Worm (Caenorhabditis elegans): Measurements from ENCODE around the gene T06A1.1.

T06A1.1 gene

DNA sequence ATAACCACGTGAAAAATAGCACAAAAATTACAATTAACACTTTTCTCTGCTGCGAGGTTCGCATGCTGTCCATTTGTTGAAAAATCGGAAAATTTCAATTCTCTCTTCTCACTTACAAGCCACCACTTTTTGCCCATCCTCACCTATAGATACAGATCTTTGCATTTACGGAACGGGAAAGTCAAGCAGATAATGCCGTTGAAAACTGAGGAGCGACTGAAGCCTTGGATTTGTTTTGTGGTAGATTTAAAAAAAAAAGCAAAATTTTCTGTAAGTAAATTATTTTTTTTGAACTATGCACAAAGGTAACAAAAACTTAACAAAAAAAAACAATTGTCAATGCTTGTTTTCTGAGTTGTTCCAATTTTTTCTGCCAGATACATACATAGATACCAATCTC is at the start of gene T06A1.1:
TSS of gene T06A1.1 (minus strand) at position 101 of the 400 bp plus-strand sequence.
- TF ChIP-seq unc-86 (tag; optimal IDR thresholded peaks at IDR 0.05) (no peak), pqm-1 (tag; optimal IDR thresholded peaks at IDR 0.05) (no peak), elt-4 (tag; optimal IDR thresholded peaks at IDR 0.05) (no peak), dmd-4 (tag; optimal IDR thresholded peaks at IDR 0.05; ENCODE audit: borderline replicate concordance) (no peak), Y22D7AL.16 (tag; optimal IDR thresholded peaks at IDR 0.05) (no peak), ceh-2 (tag; optimal IDR thresholded peaks at IDR 0.05) (no peak), hlh-6 (tag; optimal IDR thresholded peaks at IDR 0.05) (no peak), T23F11.4 (GFP tag; optimal IDR thresholded peaks at IDR 0.05) (no peak), madf-2 (tag; optimal IDR thresholded peaks at IDR 0.05) (no peak), hlh-30 (tag; optimal IDR thresholded peaks at IDR 0.05; ENCODE audit: insufficient read depth) (no peak), ceh-9 (tag; optimal IDR thresholded peaks at IDR 0.05) (no peak), ref-2 (tag; optimal IDR thresholded peaks at IDR 0.05) (no peak), ceh-45 (GFP tag; IDR thresholded peaks at IDR 0.05) (no peak), che-1 (tag; optimal IDR thresholded peaks at IDR 0.05) (no peak)

DNA sequence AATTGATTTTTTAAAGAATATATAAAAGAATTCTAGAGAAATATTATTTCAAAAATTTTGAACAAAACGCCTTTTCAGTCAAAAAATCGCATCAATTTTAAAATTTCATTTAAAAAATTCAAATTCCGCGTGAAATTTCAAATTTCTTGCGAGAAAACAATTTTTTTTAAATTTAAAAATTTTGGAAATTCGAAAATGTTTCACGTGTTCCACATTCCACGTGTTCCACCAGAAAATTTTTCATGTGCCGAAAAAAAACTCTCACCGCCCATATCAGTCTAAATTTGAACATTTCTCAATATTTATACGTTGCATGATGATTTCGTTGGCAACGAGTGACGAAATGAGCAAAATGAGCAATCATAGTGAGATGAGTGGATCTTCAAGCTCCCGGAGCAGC is 49.7 kb upstream of the T06A1.1 start, which contains the start of gene fbxa-201:
TSS of gene fbxa-201 (plus strand) at position 301 of the 400 bp plus-strand sequence.
- TF ChIP-seq K02D7.2 (tag; optimal IDR thresholded peaks at IDR 0.05) (no peak), sox-2 (GFP tag; IDR thresholded peaks at IDR 0.05) (no peak), pag-3 (tag; optimal IDR thresholded peaks at IDR 0.05; ENCODE audit: borderline replicate concordance) (no peak), hlh-6 (tag; optimal IDR thresholded peaks at IDR 0.05) (no peak), pax-1 (tag; optimal IDR thresholded peaks at IDR 0.05) (no peak), pha-2 (tag; optimal IDR thresholded peaks at IDR 0.05) (no peak), ceh-2 (tag; optimal IDR thresholded peaks at IDR 0.05) (no peak), tbx-7 (tag; optimal IDR thresholded peaks at IDR 0.05) (no peak), pat-9 (tag; optimal IDR thresholded peaks at IDR 0.05) (no peak), unc-86 (tag; optimal IDR thresholded peaks at IDR 0.05) (no peak), C08G9.2 (tag; optimal IDR thresholded peaks at IDR 0.05) (no peak), hlh-15 (tag; optimal IDR thresholded peaks at IDR 0.05) (no peak), ceh-24 (tag; optimal IDR thresholded peaks at IDR 0.05) (no peak), lim-6 (tag; optimal IDR thresholded peaks at IDR 0.05) (no peak), hlh-8 (tag; optimal IDR thresholded peaks at IDR 0.05) (no peak), pha-4 (tag; optimal IDR thresholded peaks at IDR 0.05) (no peak), hlh-30 (tag; optimal IDR thresholded peaks at IDR 0.05; ENCODE audit: insufficient read depth) (no peak), sdc-2 (tag; optimal IDR thresholded peaks at IDR 0.05) (no peak), ceh-9 (tag; optimal IDR thresholded peaks at IDR 0.05) (no peak), fkh-6 (tag; optimal IDR thresholded peaks at IDR 0.05) (no peak)

DNA sequence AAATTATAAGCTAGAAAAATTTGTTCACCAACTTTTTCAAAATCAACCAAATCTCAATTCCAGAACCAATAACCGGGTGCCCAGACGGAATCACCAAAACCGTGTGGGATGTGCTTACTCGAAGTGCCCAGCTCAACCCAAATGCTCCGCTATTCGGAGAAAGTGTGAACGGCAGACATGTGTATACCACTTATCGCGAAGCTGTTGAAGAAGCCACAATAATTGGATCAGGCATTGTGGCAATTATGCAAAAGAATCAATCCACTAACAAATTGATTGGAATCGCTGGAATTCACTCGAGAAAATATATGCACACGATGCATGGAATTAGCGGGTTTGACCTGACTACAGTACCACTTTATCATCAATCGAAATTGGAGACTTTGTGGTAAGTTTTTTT is 44.3 kb upstream of the T06A1.1 start:
- TF ChIP-seq ceh-48 (tag; optimal IDR thresholded peaks at IDR 0.05) (no peak), gmeb-2 (tag; optimal IDR thresholded peaks at IDR 0.05) (no peak), hlh-8 (tag; optimal IDR thresholded peaks at IDR 0.05) (no peak), pha-2 (tag; optimal IDR thresholded peaks at IDR 0.05) (no peak), mec-3 (tag; optimal IDR thresholded peaks at IDR 0.05; ENCODE audit: borderline replicate concordance) (no peak), Y22D7AL.16 (tag; optimal IDR thresholded peaks at IDR 0.05) (no peak), hlh-6 (tag; optimal IDR thresholded peaks at IDR 0.05) (no peak), elt-2 (tag; optimal IDR thresholded peaks at IDR 0.05) (no peak), pax-1 (tag; optimal IDR thresholded peaks at IDR 0.05) (no peak), nfya-1 (tag; optimal IDR thresholded peaks at IDR 0.05) (no peak), ceh-30 (tag; optimal IDR thresholded peaks at IDR 0.05) (no peak), ama-1 (optimal IDR thresholded peaks at IDR 0.05) (no peak), K09A11.1 (tag; optimal IDR thresholded peaks at IDR 0.05; ENCODE audit: insufficient read depth) (no peak), sox-4 (tag; optimal IDR thresholded peaks at IDR 0.05) (no peak)

DNA sequence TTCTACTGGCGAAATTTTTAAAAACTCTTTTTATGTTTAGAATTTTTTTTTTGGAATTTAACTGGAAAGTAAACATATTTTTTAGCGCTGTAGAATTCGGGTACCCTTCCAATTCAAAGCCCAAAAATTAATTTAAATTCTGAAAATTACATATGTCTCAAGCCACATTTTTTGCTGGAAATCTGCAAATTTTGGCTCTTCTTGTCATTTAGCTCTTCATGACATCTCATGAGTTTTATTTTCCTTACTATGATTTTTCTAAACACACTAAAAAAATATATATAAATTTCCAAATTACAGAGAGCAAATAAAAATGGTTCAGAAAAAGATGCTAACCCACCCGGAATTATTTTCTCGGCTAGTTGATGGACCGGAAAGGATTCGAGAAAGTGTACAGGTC is 43.8 kb upstream of the T06A1.1 start, which contains the start of gene acs-3:
TSS of gene acs-3 (plus strand) at position 301 of the 400 bp plus-strand sequence.
- TF ChIP-seq ceh-48 (tag; optimal IDR thresholded peaks at IDR 0.05) (no peak), gmeb-2 (tag; optimal IDR thresholded peaks at IDR 0.05) (no peak), ceh-31 (tag; optimal IDR thresholded peaks at IDR 0.05) (no peak), ceh-2 (tag; optimal IDR thresholded peaks at IDR 0.05) (no peak), lim-6 (tag; optimal IDR thresholded peaks at IDR 0.05) (no peak), lin-11 (tag; optimal IDR thresholded peaks at IDR 0.05) (no peak), sox-4 (tag; optimal IDR thresholded peaks at IDR 0.05) (no peak), zip-5 (tag; optimal IDR thresholded peaks at IDR 0.05) (no peak), fkh-6 (tag; optimal IDR thresholded peaks at IDR 0.05) (no peak), elt-2 (tag; optimal IDR thresholded peaks at IDR 0.05) (no peak), che-1 (tag; optimal IDR thresholded peaks at IDR 0.05) (no peak), pqm-1 (tag; optimal IDR thresholded peaks at IDR 0.05) (no peak), Y22D7AL.16 (tag; optimal IDR thresholded peaks at IDR 0.05) (no peak), K02D7.2 (tag; optimal IDR thresholded peaks at IDR 0.05) (no peak), unc-3 (GFP tag; conservative IDR thresholded peaks at IDR 0.05) (no peak), unc-3 (tag; optimal IDR thresholded peaks at IDR 0.05) (no peak), ahr-1 (tag; optimal IDR thresholded peaks at IDR 0.05) (no peak)
